Worm (Caenorhabditis elegans): ENCODE measurements around the gene clec-79.

The clec-79 gene

DNA sequence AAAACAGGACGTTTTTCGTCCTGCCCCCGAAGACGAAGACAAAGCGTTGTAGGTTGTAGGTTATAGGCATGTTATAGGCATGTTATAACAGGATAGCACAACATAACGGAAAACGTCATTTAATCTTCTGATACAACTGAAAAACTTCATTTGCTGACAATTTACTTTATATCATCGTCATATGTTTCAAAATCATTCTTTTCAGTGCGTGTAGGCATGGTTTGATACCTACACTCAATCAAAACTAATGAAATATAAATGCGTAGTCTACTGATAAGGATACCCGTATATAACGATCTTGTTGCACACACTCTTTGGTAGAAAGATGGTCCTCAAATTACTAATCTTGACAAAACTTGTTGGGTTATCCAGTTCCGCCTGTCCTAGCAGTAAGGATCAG, 16.4 kb upstream of the clec-79 start, which contains the start of gene clec-74:
Gene clec-74, plus strand, starts transcription at position 301 of the 400 bp plus-strand sequence.
- TF ChIP-seq cebp-2 (GFP tag; IDR thresholded peaks at IDR 0.05) = no peak
- no peak for TF ChIP-seq snpc-1.1 (tag; optimal IDR thresholded peaks at IDR 0.05; ENCODE audit: insufficient read depth)
- TF ChIP-seq egrh-3 (GFP tag; IDR thresholded peaks at IDR 0.05) = no peak
- no peak for TF ChIP-seq chd-7 (tag; optimal IDR thresholded peaks at IDR 0.05)
- TF ChIP-seq egl-44 (GFP tag; IDR thresholded peaks at IDR 0.05) = no peak
- TF ChIP-seq hmg-20 (GFP tag; IDR thresholded peaks at IDR 0.05) = no peak
- TF ChIP-seq snpc-3.4 (tag; optimal IDR thresholded peaks at IDR 0.05) = no peak
- no peak for TF ChIP-seq nfya-1 (tag; optimal IDR thresholded peaks at IDR 0.05; ENCODE audit: borderline replicate concordance, insufficient read depth)
- no peak for TF ChIP-seq Y56A3A.18 (GFP tag; IDR thresholded peaks at IDR 0.05)
- TF ChIP-seq hrde-1 (tag; optimal IDR thresholded peaks at IDR 0.05; ENCODE audit: borderline replicate concordance) = no peak

ce11 chrIV:3960396-3960795, 12.8 kb upstream of the clec-79 start, which contains the start of gene clec-75:
clec-75 (plus strand) TSS chrIV:3960734.
- TF ChIP-seq nhr-80 (tag; optimal IDR thresholded peaks at IDR 0.05) (peak; percentile 36), sdz-38 (tag; optimal IDR thresholded peaks at IDR 0.05) (no peak)

- TF ChIP-seq lag-1 (GFP tag; IDR thresholded peaks at IDR 0.05) (no peak), T26A5.8 (tag; optimal IDR thresholded peaks at IDR 0.05) (no peak), gei-17 (GFP tag; optimal IDR thresholded peaks at IDR 0.05) (no peak), let-526 (GFP tag; IDR thresholded peaks at IDR 0.05) (no peak), aptf-3 (GFP tag; IDR thresholded peaks at IDR 0.05) (no peak)
Measured at ce11 chrIV:3962584-3962983, 10.6 kb upstream of the clec-79 start, which contains the start of gene Y46C8AM.1. Y46C8AM.1 (plus strand) TSS chrIV:3962884.

- no peak for TF ChIP-seq madf-10 (tag; optimal IDR thresholded peaks at IDR 0.05)
- TF ChIP-seq nhr-80 (tag; optimal IDR thresholded peaks at IDR 0.05) = peak; percentile 13
Measured at ce11 chrIV:3963498-3963897, 9.7 kb upstream of the clec-79 start.

DNA sequence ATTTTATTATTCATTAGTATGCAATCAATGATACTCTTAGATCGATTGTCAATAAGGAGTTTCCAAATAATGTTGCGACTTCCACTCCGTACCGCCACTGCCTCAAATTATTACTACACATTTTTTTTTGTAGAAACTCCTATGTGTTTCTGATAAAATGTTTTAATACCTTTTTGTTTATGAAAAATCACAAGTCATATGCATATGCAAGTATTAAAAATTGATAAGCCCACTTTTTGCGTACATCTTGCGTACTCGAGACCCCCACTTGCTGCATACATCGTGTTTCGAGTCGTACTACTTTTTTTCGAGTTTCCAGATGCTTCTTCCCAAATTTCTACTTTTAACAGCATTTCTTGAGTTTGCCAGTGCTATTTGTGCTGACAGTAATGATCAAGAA, 8.1 kb upstream of the clec-79 start, which contains the start of gene clec-76:
Gene clec-76, plus strand, starts transcription at position 234 of the 400 bp plus-strand sequence.
- TF ChIP-seq atf-7 (tag; optimal IDR thresholded peaks at IDR 0.05) = no peak
- TF ChIP-seq him-1 (tag; optimal IDR thresholded peaks at IDR 0.05) = no peak
- TF ChIP-seq egrh-3 (GFP tag; IDR thresholded peaks at IDR 0.05) = no peak
- TF ChIP-seq attf-3 (GFP tag; conservative IDR thresholded peaks at IDR 0.05) = no peak

- TF ChIP-seq lsy-27 (tag; optimal IDR thresholded peaks at IDR 0.05; ENCODE audit: borderline replicate concordance, insufficient read depth) = no peak
- 0 out of 2 replicates have a peak, but pooled peaks have one; percentile 67 for TF ChIP-seq F37B4.10 (GFP tag; IDR thresholded peaks at IDR 0.05)
- no peak for TF ChIP-seq Y53F4B.3 (GFP tag; IDR thresholded peaks at IDR 0.05)
Measured at ce11 chrIV:3977965-3978523, 4.9 kb downstream of the clec-79 start, which contains the start of gene srh-220. srh-220 (minus strand) TSS chrIV:3978015.

- TF ChIP-seq F23B12.7 (tag; optimal IDR thresholded peaks at IDR 0.05; ENCODE audit: insufficient read depth) (no peak), F55B11.4 (tag; optimal IDR thresholded peaks at IDR 0.05; ENCODE audit: borderline replicate concordance, insufficient read depth) (no peak), xnd-1 (tag; optimal IDR thresholded peaks at IDR 0.05) (no peak), cebp-2 (GFP tag; IDR thresholded peaks at IDR 0.05) (no peak), hsf-1 (GFP tag; IDR thresholded peaks at IDR 0.05) (no peak), dox-1 (GFP tag; IDR thresholded peaks at IDR 0.05) (no peak), nfya-2 (GFP tag; IDR thresholded peaks at IDR 0.05) (no peak), F10E7.11 (tag; optimal IDR thresholded peaks at IDR 0.05) (no peak), him-1 (tag; optimal IDR thresholded peaks at IDR 0.05) (no peak), let-607 (tag; optimal IDR thresholded peaks at IDR 0.05) (no peak), chd-7 (tag; optimal IDR thresholded peaks at IDR 0.05) (no peak)
Measured at ce11 chrIV:3979525-3979924, 6.4 kb downstream of the clec-79 start, which contains the start of gene srh-222. srh-222 (plus strand) TSS chrIV:3979825.

Measured in whole organism, young adult.